Fruit fly (Drosophila melanogaster): ENCODE results near the gene ACXE.

Gene ACXE

dm6 chr2L:12950682-12951081, 25.3 kb downstream of the ACXE start (continued):
- TF ChIP-seq Ada2b (GFP tag; IDR thresholded peaks at IDR 0.05) (no peak), MBD-R2 (GFP tag; IDR thresholded peaks at IDR 0.05) (no peak), sisA (GFP tag; IDR thresholded peaks at IDR 0.05) (peak; percentile 24; the same call in 1 of the 2 replicates), CG17912 (GFP tag; optimal IDR thresholded peaks at IDR 0.05) (no peak), CG14014 (GFP tag; IDR thresholded peaks at IDR 0.05) (no peak), CoRest (tag; optimal IDR thresholded peaks at IDR 0.05) (peak; percentile 12), CG7745 (tag; optimal IDR thresholded peaks at IDR 0.05) (no peak), CG31441 (GFP tag; IDR thresholded peaks at IDR 0.05) (peak; percentile 39), Blimp-1 (GFP tag; optimal IDR thresholded peaks at IDR 0.05) (no peak), CG30403 (GFP tag; optimal IDR thresholded peaks at IDR 0.05) (peak; percentile 9), tll (GFP tag; optimal IDR thresholded peaks at IDR 0.05) (no peak), repo (GFP tag; optimal IDR thresholded peaks at IDR 0.05) (no peak), caup (GFP tag; optimal IDR thresholded peaks at IDR 0.05; ENCODE audit: severe bottlenecking) (peak; percentile 6), ap (GFP tag; IDR thresholded peaks at IDR 0.05) (no peak), Fer2 (tag; optimal IDR thresholded peaks at IDR 0.05) (no peak), D19A (tag; optimal IDR thresholded peaks at IDR 0.05) (no peak), dpn (GFP tag; optimal IDR thresholded peaks at IDR 0.05) (no peak), CG8388 (GFP tag; optimal IDR thresholded peaks at IDR 0.05) (no peak), ham (GFP tag; IDR thresholded peaks at IDR 0.05) (no peak), Dip2 (GFP tag; IDR thresholded peaks at IDR 0.05) (no peak), ewg (GFP tag; optimal IDR thresholded peaks at IDR 0.05) (no peak), gro (GFP tag; optimal IDR thresholded peaks at IDR 0.05) (no peak), CG2875 (GFP tag; optimal IDR thresholded peaks at IDR 0.05) (no peak), nmo (GFP tag; optimal IDR thresholded peaks at IDR 0.05) (peak; percentile 21), fd96Cb (tag; optimal IDR thresholded peaks at IDR 0.05) (peak; percentile 8), CG12391 (tag; optimal IDR thresholded peaks at IDR 0.05) (no peak), CG9932 (GFP tag; IDR thresholded peaks at IDR 0.05) (no peak), Sox102F (GFP tag; optimal IDR thresholded peaks at IDR 0.05) (peak; percentile 50), Dad (GFP tag; optimal IDR thresholded peaks at IDR 0.05) (no peak), CG12942 (GFP tag; optimal IDR thresholded peaks at IDR 0.05) (no peak), HmgD (GFP tag; optimal IDR thresholded peaks at IDR 0.05) (no peak), CG2116 (GFP tag; optimal IDR thresholded peaks at IDR 0.05) (no peak), CG9215 (GFP tag; IDR thresholded peaks at IDR 0.05) (no peak), row (GFP tag; IDR thresholded peaks at IDR 0.05) (peak; percentile 59; the same call in 2 of the 3 replicates), CkIIα-i1 (GFP tag; IDR thresholded peaks at IDR 0.05) (no peak), CG3163 (GFP tag; optimal IDR thresholded peaks at IDR 0.05) (no peak), CG9437 (GFP tag; optimal IDR thresholded peaks at IDR 0.05) (no peak), z (GFP tag; IDR thresholded peaks at IDR 0.05) (no peak), en (GFP tag; optimal IDR thresholded peaks at IDR 0.05) (no peak), CG30020 (tag; optimal IDR thresholded peaks at IDR 0.05) (no peak), CG15269 (tag; optimal IDR thresholded peaks at IDR 0.05) (peak; percentile 48), schlank (tag; optimal IDR thresholded peaks at IDR 0.05) (no peak), CG2129 (GFP tag; IDR thresholded peaks at IDR 0.05; ENCODE audit: partially characterized antibody) (no peak), grau (tag; optimal IDR thresholded peaks at IDR 0.05) (peak; percentile 40), gem (tag; optimal IDR thresholded peaks at IDR 0.05) (peak; percentile 67), Meics (GFP tag; optimal IDR thresholded peaks at IDR 0.05) (peak; percentile 19), CG42726 (GFP tag; IDR thresholded peaks at IDR 0.05; ENCODE audit: partially characterized antibody) (no peak), CG11695 (GFP tag; IDR thresholded peaks at IDR 0.05) (no peak), tin (GFP tag; optimal IDR thresholded peaks at IDR 0.05) (no peak), CTCF (GFP tag; optimal IDR thresholded peaks at IDR 0.05) (no peak), CG14667 (GFP tag; IDR thresholded peaks at IDR 0.05) (no peak), seq (GFP tag; IDR thresholded peaks at IDR 0.05) (no peak)

All from whole organism, embryonic.